Worm (Caenorhabditis elegans) whole organism, young adult: ENCODE results near the gene C16C10.4.

ENCODE experiments used
- B0336.3 ChIP-seq: fragments of 200-800 bp; sonication (Bioruptor generic); IDR thresholded peaks from 2 replicates; pipeline ENCODE4 v1.3.6; 2022; ENCODE audit warnings: missing genetic modification characterization, missing compliant biosample characterization
- F22D6.2 ChIP-seq: sonication (generic microtip); optimal IDR thresholded peaks from 2 replicates; lab custom pipeline; 2016; ENCODE audit warnings: mild to moderate bottlenecking, missing genetic modification characterization, missing compliant biosample characterization
- F23B12.7 ChIP-seq: sonication (generic microtip); optimal IDR thresholded peaks from 2 replicates; lab custom pipeline; 2017; ENCODE audit warnings: missing genetic modification characterization, mild to moderate bottlenecking, missing compliant biosample characterization, antibody characterized with exemption, moderate library complexity; ENCODE audit not compliant: insufficient read depth
- F37B4.10 ChIP-seq: fragments of 200-800 bp; sonication (Bioruptor generic); IDR thresholded peaks from 2 replicates; pipeline ENCODE4 v1.3.6; 2022; ENCODE audit warnings: missing genetic modification characterization, missing compliant biosample characterization
- F39B2.1 ChIP-seq: fragments of 200-800 bp; sonication (Bioruptor generic); IDR thresholded peaks from 2 replicates; pipeline ENCODE4 v1.3.6; 2022; ENCODE audit warnings: missing genetic modification reagents, missing genetic modification characterization, missing compliant biosample characterization
- F49E8.2 ChIP-seq: sonication (generic microtip); optimal IDR thresholded peaks from 3 replicates; lab custom pipeline; 2017; ENCODE audit warnings: missing genetic modification characterization, mild to moderate bottlenecking, missing compliant biosample characterization, antibody characterized with exemption, moderate library complexity; ENCODE audit not compliant: insufficient read depth
- T26A5.8 ChIP-seq: sonication (generic microtip); optimal IDR thresholded peaks from 2 replicates; lab custom pipeline; 2016; ENCODE audit warnings: missing genetic modification characterization, missing compliant biosample characterization
- Y53F4B.3 ChIP-seq: fragments of 200-800 bp; sonication (Bioruptor generic); IDR thresholded peaks from 2 replicates; pipeline ENCODE4 v1.3.6; 2022; ENCODE audit warnings: missing genetic modification reagents, missing genetic modification characterization, missing compliant biosample characterization
- Y67H2A.10 ChIP-seq: fragments of 200-800 bp; sonication (Bioruptor generic); conservative IDR thresholded peaks from 2 replicates; pipeline ENCODE4 v1.3.6; 2022; ENCODE audit warnings: missing genetic modification reagents, missing genetic modification characterization, missing compliant biosample characterization
- ama-1 ChIP-seq, 3 experiments: fragments of 150-350 bp in 1 of 3; sonication (generic microtip) in 2 of 3; optimal IDR thresholded peaks; 2 replicates each; lab custom pipeline; 2014 to 2018; ENCODE audit warnings: missing biosample characterization in 2 of 3, missing genetic modification characterization in 2 of 3, missing genetic modification reagents in 2 of 3
- aptf-2 ChIP-seq: fragments of 200-800 bp; sonication (Bioruptor generic); conservative IDR thresholded peaks from 2 replicates; pipeline ENCODE4 v1.3.6; 2022; ENCODE audit warnings: missing genetic modification reagents, missing genetic modification characterization, missing compliant biosample characterization
- aptf-3 ChIP-seq: fragments of 200-800 bp; sonication (Bioruptor generic); IDR thresholded peaks from 2 replicates; pipeline ENCODE4 v1.3.6; 2022; ENCODE audit warnings: missing genetic modification characterization, missing compliant biosample characterization
- atf-7 ChIP-seq: sonication (generic microtip); optimal IDR thresholded peaks from 2 replicates; lab custom pipeline; 2017; ENCODE audit warnings: mild to moderate bottlenecking, missing genetic modification characterization, missing compliant biosample characterization
- attf-6 ChIP-seq: fragments of 200-800 bp; sonication (Bioruptor generic); IDR thresholded peaks from 2 replicates; pipeline ENCODE4 v1.3.6; 2022; ENCODE audit warnings: missing genetic modification reagents, missing genetic modification characterization, missing compliant biosample characterization
- ccch-3 ChIP-seq: fragments of 200-800 bp; sonication (Bioruptor generic); optimal IDR thresholded peaks from 2 replicates; lab custom pipeline; 2018; ENCODE audit warnings: mild to moderate bottlenecking, missing genetic modification characterization, missing compliant biosample characterization
- cebp-1 ChIP-seq, 2 experiments: fragments of 200-800 bp in 1 of 2; sonication (Bioruptor generic) in 1 of 2; sonication (generic microtip) in 1 of 2; IDR thresholded peaks in 1 of 2; optimal IDR thresholded peaks in 1 of 2; 2 replicates each; pipeline versions ENCODE4 v1.3.6 to Lab custom; 2017 to 2022; ENCODE audit warnings: missing compliant biosample characterization in 2 of 2, missing genetic modification characterization in 2 of 2, mild to moderate bottlenecking in 1 of 2, missing genetic modification reagents in 1 of 2, moderate library complexity in 1 of 2
- ceh-40 ChIP-seq: fragments of 200-800 bp; sonication (Bioruptor generic); IDR thresholded peaks from 2 replicates; pipeline ENCODE4 v1.3.6; 2022; ENCODE audit warnings: missing genetic modification characterization, missing compliant biosample characterization
- dox-1 ChIP-seq: fragments of 200-800 bp; sonication (Bioruptor generic); IDR thresholded peaks from 2 replicates; pipeline ENCODE4 v1.3.6; 2022; ENCODE audit warnings: missing genetic modification reagents, missing genetic modification characterization, missing compliant biosample characterization
- dpl-1 ChIP-seq: fragments of 150-350 bp; optimal IDR thresholded peaks from 2 replicates; lab custom pipeline; 2014; ENCODE audit warnings: missing biosample characterization, missing genetic modification reagents, missing genetic modification characterization
- fkh-3 ChIP-seq: sonication (generic microtip); optimal IDR thresholded peaks from 2 replicates; lab custom pipeline; 2016; ENCODE audit warnings: mild to moderate bottlenecking, missing genetic modification characterization, missing compliant biosample characterization
- gei-17 ChIP-seq: fragments of 200-800 bp; sonication (Bioruptor generic); optimal IDR thresholded peaks from 2 replicates; lab custom pipeline; 2018; ENCODE audit warnings: mild to moderate bottlenecking, missing genetic modification characterization, missing compliant biosample characterization
- hlh-12 ChIP-seq: sonication (generic microtip); optimal IDR thresholded peaks from 2 replicates; lab custom pipeline; 2016; ENCODE audit warnings: missing genetic modification characterization, missing compliant biosample characterization
- hlh-26 ChIP-seq: fragments of 200-800 bp; sonication (Bioruptor generic); conservative IDR thresholded peaks from 2 replicates; pipeline ENCODE4 v1.3.6; 2022; ENCODE audit warnings: missing genetic modification reagents, missing genetic modification characterization, missing compliant biosample characterization
- hmg-20 ChIP-seq: fragments of 200-800 bp; sonication (Bioruptor generic); IDR thresholded peaks from 2 replicates; pipeline ENCODE4 v1.3.6; 2022; ENCODE audit warnings: missing genetic modification reagents, missing genetic modification characterization, missing compliant biosample characterization
- hsf-1 ChIP-seq: fragments of 200-800 bp; sonication (Bioruptor generic); IDR thresholded peaks from 2 replicates; pipeline ENCODE4 v1.3.6; 2022; ENCODE audit warnings: missing genetic modification reagents, missing genetic modification characterization, missing compliant biosample characterization
- let-526 ChIP-seq: fragments of 200-800 bp; sonication (Bioruptor generic); IDR thresholded peaks from 2 replicates; pipeline ENCODE4 v1.3.6; 2022; ENCODE audit warnings: missing genetic modification reagents, missing genetic modification characterization, missing compliant biosample characterization
- lin-35 ChIP-seq, 3 experiments: fragments of 150-350 bp in 2 of 3; sonication (generic microtip) in 1 of 3; optimal IDR thresholded peaks; 2 replicates each; lab custom pipeline; 2014 to 2018; ENCODE audit warnings: missing biosample characterization in 3 of 3, missing genetic modification characterization in 3 of 3, missing genetic modification reagents in 3 of 3
- lsl-1 ChIP-seq: fragments of 200-800 bp; sonication (Bioruptor generic); optimal IDR thresholded peaks from 2 replicates; lab custom pipeline; 2018; ENCODE audit warnings: mild to moderate bottlenecking, missing genetic modification characterization, moderate library complexity, missing compliant biosample characterization
- madf-10 ChIP-seq: sonication (generic microtip); optimal IDR thresholded peaks from 2 replicates; lab custom pipeline; 2016; ENCODE audit warnings: mild to moderate bottlenecking, missing genetic modification characterization, missing compliant biosample characterization
- madf-6 ChIP-seq: fragments of 200-800 bp; sonication (Bioruptor generic); IDR thresholded peaks from 2 replicates; pipeline ENCODE4 v1.3.6; 2022; ENCODE audit warnings: missing genetic modification reagents, missing genetic modification characterization, missing compliant biosample characterization
- mel-28 ChIP-seq: sonication (generic microtip); optimal IDR thresholded peaks from 2 replicates; lab custom pipeline; 2016; ENCODE audit warnings: borderline replicate concordance, mild to moderate bottlenecking, missing genetic modification characterization, missing compliant biosample characterization
- mes-4 ChIP-seq: sonication (generic microtip); optimal IDR thresholded peaks from 2 replicates; lab custom pipeline; 2016; ENCODE audit warnings: missing genotype, missing genetic modification characterization, missing compliant biosample characterization
- nfya-1 ChIP-seq: sonication (generic microtip); optimal IDR thresholded peaks from 2 replicates; lab custom pipeline; 2017; ENCODE audit warnings: antibody characterized with exemption, missing compliant biosample characterization, missing genetic modification characterization, borderline replicate concordance; ENCODE audit not compliant: insufficient read depth
- pha-4 ChIP-seq: fragments of 150-350 bp; sonication (generic microtip); optimal IDR thresholded peaks from 2 replicates; lab custom pipeline; 2014; ENCODE audit warnings: missing biosample characterization, missing genetic modification reagents, missing genetic modification characterization
- rpc-1 ChIP-seq, 2 experiments: fragments of 150-350 bp in 1 of 2; sonication (generic microtip) in 1 of 2; optimal IDR thresholded peaks; 2 replicates each; lab custom pipeline; 2014 to 2018; ENCODE audit warnings: missing biosample characterization in 1 of 2, missing genetic modification characterization in 1 of 2, missing genetic modification reagents in 1 of 2, missing genotype in 1 of 2
- sea-2 ChIP-seq: fragments of 200-800 bp; sonication (Bioruptor generic); IDR thresholded peaks from 2 replicates; pipeline ENCODE4 v1.3.6; 2022; ENCODE audit warnings: missing genetic modification characterization, missing compliant biosample characterization
- snpc-1.1 ChIP-seq: sonication (generic microtip); optimal IDR thresholded peaks from 2 replicates; lab custom pipeline; 2017; ENCODE audit warnings: missing genetic modification characterization, mild to moderate bottlenecking, missing compliant biosample characterization, antibody characterized with exemption, moderate library complexity, missing genotype, missing genetic modification reagents; ENCODE audit not compliant: insufficient read depth
- tbp1 ChIP-seq: fragments of 200-800 bp; sonication (Bioruptor generic); optimal IDR thresholded peaks from 2 replicates; lab custom pipeline; 2018; ENCODE audit warnings: mild to moderate bottlenecking, missing genetic modification characterization, missing compliant biosample characterization
- unc-130 ChIP-seq: sonication (generic microtip); optimal IDR thresholded peaks from 2 replicates; lab custom pipeline; 2016; ENCODE audit warnings: missing genetic modification reagents, missing genetic modification characterization, missing compliant biosample characterization
- xnd-1 ChIP-seq: sonication (generic microtip); optimal IDR thresholded peaks from 2 replicates; lab custom pipeline; 2016; ENCODE audit warnings: missing genotype, missing genetic modification reagents, missing genetic modification characterization, missing compliant biosample characterization
- zim-3 ChIP-seq: sonication (generic microtip); optimal IDR thresholded peaks from 2 replicates; lab custom pipeline; 2017; ENCODE audit warnings: mild to moderate bottlenecking, missing genetic modification characterization, moderate library complexity, missing compliant biosample characterization
- ztf-22 ChIP-seq: fragments of 200-800 bp; sonication (Bioruptor generic); optimal IDR thresholded peaks from 2 replicates; lab custom pipeline; 2018; ENCODE audit warnings: mild to moderate bottlenecking, missing genetic modification characterization, moderate library complexity, missing compliant biosample characterization

The C16C10.4 gene

ce11 chrIII:4172210-4172609 is 1.1 kb downstream of the C16C10.4 start (continued):
- TF ChIP-seq attf-6 (GFP tag; lab: Robert Waterston, UW) (0 out of 2 replicates have a peak, but pooled peaks have one; percentile 29), hlh-12 (tag; lab: Kevin White, UChicago) (no peak), snpc-1.1 (tag; lab: Kevin White, UChicago) (peak; percentile 63), dpl-1 (GFP tag; lab: Kevin White, UChicago) (no peak), xnd-1 (tag; lab: Kevin White, UChicago) (peak; percentile 52), T26A5.8 (tag; lab: Kevin White, UChicago) (peak; percentile 15), ama-1 (optimal IDR thresholded peaks at IDR 0.05; lab: Kevin White, UChicago) (no peak), ama-1 (GFP tag; optimal IDR thresholded peaks at IDR 0.05; lab: Kevin White, UChicago) (peak in 1 of 2 experiments; percentile 81), sea-2 (GFP tag; lab: Robert Waterston, UW) (no peak), madf-6 (GFP tag; lab: Robert Waterston, UW) (peak; percentile 68), mel-28 (no peak), F49E8.2 (peak; percentile 82), ceh-40 (GFP tag; lab: Robert Waterston, UW) (no peak), unc-130 (peak; percentile 69), F39B2.1 (GFP tag; lab: Robert Waterston, UW) (peak; percentile 9; the same call in 1 of the 2 replicates), B0336.3 (GFP tag; lab: Robert Waterston, UW) (peak; percentile 69), hsf-1 (GFP tag; lab: Robert Waterston, UW) (peak; percentile 77), zim-3 (peak; percentile 63), tbp1 (GFP tag; lab: Kevin White, UChicago) (peak; percentile 47)
- TF ChIP-seq, all 124 proteins: peak for 49

ce11 chrIII:4175489-4175888 is 4.4 kb downstream of the C16C10.4 start:
- 0 out of 2 replicates have a peak, but pooled peaks have one; percentile 62 for TF ChIP-seq dox-1
- no peak for TF ChIP-seq aptf-2 (GFP tag; lab: Robert Waterston, UW)
- no peak for TF ChIP-seq snpc-1.1 (tag; lab: Kevin White, UChicago)
- peak; percentile 22; the same call in 1 of the 2 replicates for TF ChIP-seq B0336.3 (GFP tag; lab: Robert Waterston, UW)
- TF ChIP-seq hsf-1 (GFP tag; lab: Robert Waterston, UW), result peak; percentile 61
- no peak for TF ChIP-seq cebp-1 (GFP tag; IDR thresholded peaks at IDR 0.05; lab: Robert Waterston, UW)
- TF ChIP-seq cebp-1 (tag; optimal IDR thresholded peaks at IDR 0.05; lab: Kevin White, UChicago), result peak; percentile 16
- TF ChIP-seq, all 124 proteins: peak for 4

ce11 chrIII:4176109-4176596 is 5.0 kb downstream of the C16C10.4 start, which contains the start of the genes hrde-1 and C16C10.13:
TSS of gene hrde-1 (minus strand) at chrIII:4176159.
TSS of gene C16C10.13 (plus strand) at chrIII:4176440.
- peak; percentile 98 for TF ChIP-seq madf-6 (GFP tag; lab: Robert Waterston, UW)
- TF ChIP-seq madf-10 (tag; lab: Kevin White, UChicago), result no peak
- peak; percentile 93 for TF ChIP-seq F49E8.2
- TF ChIP-seq gei-17 (GFP tag; lab: Kevin White, UChicago), result no peak
- no peak for TF ChIP-seq cebp-1 (GFP tag; IDR thresholded peaks at IDR 0.05; lab: Robert Waterston, UW)
- no peak for TF ChIP-seq cebp-1 (tag; optimal IDR thresholded peaks at IDR 0.05; lab: Kevin White, UChicago)
- TF ChIP-seq rpc-1 (optimal IDR thresholded peaks at IDR 0.05; lab: Kevin White, UChicago), result peak; percentile 21
- no peak for TF ChIP-seq rpc-1 (tag; optimal IDR thresholded peaks at IDR 0.05; lab: Kevin White, UChicago)
- no peak for TF ChIP-seq nfya-1 (tag; lab: Kevin White, UChicago)
- TF ChIP-seq F22D6.2 (tag; lab: Kevin White, UChicago), result no peak
- no peak for TF ChIP-seq aptf-2 (GFP tag; lab: Robert Waterston, UW)
- TF ChIP-seq lin-35 (GFP tag; optimal IDR thresholded peaks at IDR 0.05; lab: Kevin White, UChicago), result no peak
- no peak for TF ChIP-seq pha-4
- TF ChIP-seq hmg-20, result no peak
- no peak for TF ChIP-seq atf-7 (tag; lab: Kevin White, UChicago)
- TF ChIP-seq mes-4 (tag; lab: Kevin White, UChicago), result no peak
- TF ChIP-seq F23B12.7 (tag; lab: Kevin White, UChicago), result peak; percentile 14
- no peak for TF ChIP-seq F37B4.10 (GFP tag; lab: Robert Waterston, UW)
- TF ChIP-seq ccch-3 (GFP tag; lab: Kevin White, UChicago), result no peak
- TF ChIP-seq lsl-1 (GFP tag; lab: Kevin White, UChicago), result peak; percentile 91
- TF ChIP-seq zim-3, result no peak
- no peak for TF ChIP-seq Y67H2A.10 (GFP tag; lab: Robert Waterston, UW)
- peak; percentile 93 for TF ChIP-seq unc-130
- TF ChIP-seq aptf-3 (GFP tag; lab: Robert Waterston, UW), result no peak
- no peak for TF ChIP-seq let-526 (GFP tag; lab: Robert Waterston, UW)
- TF ChIP-seq ztf-22 (GFP tag; lab: Kevin White, UChicago), result no peak
- TF ChIP-seq hlh-26, result no peak
- TF ChIP-seq Y53F4B.3 (GFP tag; lab: Robert Waterston, UW), result no peak
- no peak for TF ChIP-seq fkh-3 (tag; lab: Kevin White, UChicago)
